Fruit fly (Drosophila melanogaster): ENCODE measurements around the gene CG42238.

DNA sequence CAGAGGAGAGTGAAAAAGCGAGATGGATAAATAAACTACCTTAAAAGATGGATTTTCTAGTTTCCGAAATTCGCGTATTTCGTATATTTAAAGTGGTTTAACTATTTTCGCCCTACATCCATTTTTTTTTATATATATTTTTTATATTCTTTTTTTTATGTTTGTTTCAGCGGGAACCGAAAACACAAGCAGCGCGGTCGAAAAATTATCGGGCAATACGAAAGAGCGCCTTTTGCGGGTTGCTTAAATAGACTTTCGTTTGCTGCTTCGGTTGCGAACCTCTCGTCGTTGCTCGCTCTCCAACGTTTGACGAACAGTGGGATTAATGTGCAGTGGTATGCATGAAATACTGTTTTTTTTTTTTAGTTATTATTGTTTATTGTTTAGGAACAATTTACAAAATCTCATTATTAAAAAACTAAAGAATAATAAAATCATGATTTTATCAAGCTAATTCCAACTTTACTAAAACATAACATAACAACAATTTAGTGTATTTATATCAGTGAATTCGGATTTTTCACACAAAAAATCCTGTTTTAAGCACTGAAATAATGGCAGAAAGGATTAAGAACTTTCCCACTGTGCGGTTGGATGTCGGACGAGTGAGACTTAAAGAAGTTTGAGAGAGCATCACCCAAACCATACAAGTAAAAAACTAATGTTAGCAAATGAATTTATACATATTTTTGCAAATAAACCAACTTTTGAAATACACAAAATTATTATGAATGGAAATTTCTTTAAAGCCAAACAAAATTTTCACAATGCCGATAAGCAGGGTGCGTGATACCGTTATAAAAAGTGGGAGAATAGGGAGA is 134.5 kb downstream of the CG42238 start:
- no peak for TF ChIP-seq jumu (GFP tag; optimal IDR thresholded peaks at IDR 0.05)
- peak; percentile 62 for TF ChIP-seq CG17328 (GFP tag; IDR thresholded peaks at IDR 0.05)
- TF ChIP-seq CG4820 (GFP tag; optimal IDR thresholded peaks at IDR 0.05): peak; percentile 15
- peak; percentile 81 for TF ChIP-seq CG6854 (GFP tag; optimal IDR thresholded peaks at IDR 0.05)
- TF ChIP-seq dimm (GFP tag; IDR thresholded peaks at IDR 0.05): no peak
- TF ChIP-seq CG11398 (GFP tag; optimal IDR thresholded peaks at IDR 0.05): peak; percentile 30
- peak; percentile 73 for TF ChIP-seq CG12391 (tag; optimal IDR thresholded peaks at IDR 0.05)
- peak; percentile 68 for TF ChIP-seq dysf (GFP tag; IDR thresholded peaks at IDR 0.05)
- peak; percentile 86 for TF ChIP-seq Six4 (GFP tag; optimal IDR thresholded peaks at IDR 0.05)
- peak; percentile 90 for TF ChIP-seq bcd (GFP tag; optimal IDR thresholded peaks at IDR 0.05)
- peak; percentile 18 for TF ChIP-seq CG13123 (GFP tag; optimal IDR thresholded peaks at IDR 0.05)
- TF ChIP-seq CG15073 (GFP tag; optimal IDR thresholded peaks at IDR 0.05): peak; percentile 7
